Worm (Caenorhabditis elegans) whole organism, L3 larva: ENCODE data around the gene F13A2.5.

Experiments used
- R02D3.7 ChIP-seq: fragments of 150-350 bp; optimal IDR thresholded peaks from 2 replicates; lab custom pipeline; 2014; ENCODE audit warnings: missing biosample characterization, missing genetic modification characterization
- aly-2 ChIP-seq: fragments of 150-350 bp; optimal IDR thresholded peaks from 2 replicates; lab custom pipeline; 2014; ENCODE audit warnings: missing biosample characterization, missing genetic modification characterization
- ama-1 ChIP-seq: fragments of 150-350 bp; optimal IDR thresholded peaks from 2 replicates; lab custom pipeline; 2018
- ceh-16 ChIP-seq: sonication (generic microtip); optimal IDR thresholded peaks from 2 replicates; lab custom pipeline; 2017; ENCODE audit warnings: missing biosample characterization, missing genetic modification characterization
- ceh-28 ChIP-seq: fragments of 150-350 bp; optimal IDR thresholded peaks from 2 replicates; lab custom pipeline; 2014; ENCODE audit warnings: missing biosample characterization, missing genetic modification reagents, missing genetic modification characterization
- ceh-9 ChIP-seq: sonication (generic microtip); optimal IDR thresholded peaks from 2 replicates; lab custom pipeline; 2018; ENCODE audit warnings: missing biosample characterization, missing genetic modification characterization
- daf-12 ChIP-seq: fragments of 150-350 bp; optimal IDR thresholded peaks from 2 replicates; lab custom pipeline; 2014; ENCODE audit warnings: missing biosample characterization, missing genetic modification reagents, missing genetic modification characterization
- egl-27 ChIP-seq: sonication (generic microtip); optimal IDR thresholded peaks from 4 replicates; lab custom pipeline; 2017; ENCODE audit warnings: missing biosample characterization, missing genetic modification reagents, missing genetic modification characterization
- egl-5 ChIP-seq: fragments of 150-350 bp; optimal IDR thresholded peaks from 2 replicates; lab custom pipeline; 2017; ENCODE audit warnings: missing biosample characterization, missing genetic modification reagents, missing genetic modification characterization, inconsistent platforms
- elt-1 ChIP-seq: fragments of 150-350 bp; optimal IDR thresholded peaks from 2 replicates; lab custom pipeline; 2014; ENCODE audit warnings: missing biosample characterization, missing genetic modification characterization
- elt-2 ChIP-seq: sonication (generic microtip); optimal IDR thresholded peaks from 2 replicates; lab custom pipeline; 2016; ENCODE audit warnings: missing genetic modification reagents, mild to moderate bottlenecking, missing genetic modification characterization, missing compliant biosample characterization
- hmg-11 ChIP-seq: sonication (generic microtip); optimal IDR thresholded peaks from 2 replicates; lab custom pipeline; 2016; ENCODE audit warnings: missing genetic modification characterization, missing compliant biosample characterization
- jun-1 ChIP-seq: fragments of 150-350 bp; optimal IDR thresholded peaks from 2 replicates; lab custom pipeline; 2014; ENCODE audit warnings: missing biosample characterization, missing genetic modification reagents, missing genetic modification characterization
- lin-15B ChIP-seq: fragments of 150-350 bp; optimal IDR thresholded peaks from 2 replicates; lab custom pipeline; 2014; ENCODE audit warnings: missing biosample characterization, missing genetic modification characterization
- mdl-1 ChIP-seq: fragments of 150-350 bp; optimal IDR thresholded peaks from 2 replicates; lab custom pipeline; 2014; ENCODE audit warnings: missing biosample characterization, missing genetic modification characterization
- nfya-1 ChIP-seq: sonication (generic microtip); optimal IDR thresholded peaks from 2 replicates; lab custom pipeline; 2017; ENCODE audit warnings: missing genetic modification characterization, mild to moderate bottlenecking, missing compliant biosample characterization, antibody characterized with exemption, moderate library complexity; ENCODE audit not compliant: insufficient read depth
- nhr-11 ChIP-seq: fragments of 150-350 bp; optimal IDR thresholded peaks from 2 replicates; lab custom pipeline; 2014; ENCODE audit warnings: missing biosample characterization, missing genetic modification characterization
- nhr-12 ChIP-seq: fragments of 150-350 bp; optimal IDR thresholded peaks from 2 replicates; lab custom pipeline; 2014; ENCODE audit warnings: missing biosample characterization, missing genetic modification characterization
- nhr-25 ChIP-seq: sonication (generic microtip); optimal IDR thresholded peaks from 2 replicates; lab custom pipeline; 2017; ENCODE audit warnings: missing biosample characterization, missing genetic modification characterization
- nhr-43 ChIP-seq: sonication (generic microtip); optimal IDR thresholded peaks from 2 replicates; lab custom pipeline; 2016; ENCODE audit warnings: mild to moderate bottlenecking, missing genetic modification characterization, missing compliant biosample characterization; ENCODE audit not compliant: poor library complexity, severe bottlenecking
- nhr-76 ChIP-seq: fragments of 150-350 bp; sonication (generic microtip); optimal IDR thresholded peaks from 5 replicates; lab custom pipeline; 2014; ENCODE audit warnings: missing biosample characterization, missing genetic modification characterization
- pha-4 ChIP-seq: fragments of 150-350 bp; optimal IDR thresholded peaks from 2 replicates; lab custom pipeline; 2014; ENCODE audit warnings: missing biosample characterization, missing genetic modification reagents, missing genetic modification characterization
- pqm-1 ChIP-seq: fragments of 150-350 bp; optimal IDR thresholded peaks from 2 replicates; lab custom pipeline; 2017; ENCODE audit warnings: missing biosample characterization, missing genetic modification characterization, inconsistent platforms
- sea-2 ChIP-seq: fragments of 150-350 bp; sonication (generic microtip); optimal IDR thresholded peaks from 4 replicates; lab custom pipeline; 2014; ENCODE audit warnings: missing biosample characterization, missing genetic modification reagents, missing genetic modification characterization
- skn-1 ChIP-seq: fragments of 150-350 bp; optimal IDR thresholded peaks from 2 replicates; lab custom pipeline; 2014; ENCODE audit warnings: missing biosample characterization, missing genetic modification characterization
- snpc-4 ChIP-seq: fragments of 150-350 bp; optimal IDR thresholded peaks from 2 replicates; lab custom pipeline; 2014; ENCODE audit warnings: missing biosample characterization, missing genetic modification characterization
- unc-62 ChIP-seq: fragments of 150-350 bp; sonication (generic microtip); optimal IDR thresholded peaks from 4 replicates; lab custom pipeline; 2014; ENCODE audit warnings: missing biosample characterization, missing genetic modification reagents, missing genetic modification characterization
- ztf-11 ChIP-seq: fragments of 150-350 bp; optimal IDR thresholded peaks from 2 replicates; lab custom pipeline; 2014; ENCODE audit warnings: missing biosample characterization, missing genetic modification characterization
- ztf-4 ChIP-seq: fragments of 150-350 bp; optimal IDR thresholded peaks from 2 replicates; lab custom pipeline; 2014; ENCODE audit warnings: missing biosample characterization, missing genetic modification characterization

Gene F13A2.5

DNA sequence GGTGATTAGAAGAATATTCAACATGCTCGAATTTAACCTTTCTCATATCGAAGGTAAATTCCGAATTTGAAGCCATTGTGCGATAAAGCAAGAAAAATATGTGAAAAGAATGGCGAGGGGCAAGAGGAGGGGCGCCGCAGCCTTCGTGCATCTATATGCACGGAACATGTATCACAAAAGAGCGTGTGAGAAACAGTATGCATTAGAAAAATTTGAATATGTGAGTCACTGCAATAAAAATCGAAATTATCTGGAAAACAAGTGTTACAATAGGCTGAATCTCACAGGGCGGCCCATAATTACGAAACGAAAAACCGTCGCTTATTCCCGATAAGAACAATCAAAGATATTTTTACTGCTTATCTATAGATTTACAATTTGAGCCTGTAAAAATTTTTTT, at the start of gene F13A2.5:
Gene F13A2.5 (minus strand): TSS at position 101 of the 400 bp plus-strand sequence.
- TF ChIP-seq egl-27 (tag; lab: Kevin White, UChicago), result no peak
- no peak for TF ChIP-seq egl-5
- no peak for TF ChIP-seq daf-12 (tag; lab: Kevin White, UChicago)
- TF ChIP-seq mdl-1 (tag; lab: Kevin White, UChicago), result no peak
- TF ChIP-seq ztf-4, result no peak
- no peak for TF ChIP-seq aly-2 (tag; lab: Kevin White, UChicago)

DNA sequence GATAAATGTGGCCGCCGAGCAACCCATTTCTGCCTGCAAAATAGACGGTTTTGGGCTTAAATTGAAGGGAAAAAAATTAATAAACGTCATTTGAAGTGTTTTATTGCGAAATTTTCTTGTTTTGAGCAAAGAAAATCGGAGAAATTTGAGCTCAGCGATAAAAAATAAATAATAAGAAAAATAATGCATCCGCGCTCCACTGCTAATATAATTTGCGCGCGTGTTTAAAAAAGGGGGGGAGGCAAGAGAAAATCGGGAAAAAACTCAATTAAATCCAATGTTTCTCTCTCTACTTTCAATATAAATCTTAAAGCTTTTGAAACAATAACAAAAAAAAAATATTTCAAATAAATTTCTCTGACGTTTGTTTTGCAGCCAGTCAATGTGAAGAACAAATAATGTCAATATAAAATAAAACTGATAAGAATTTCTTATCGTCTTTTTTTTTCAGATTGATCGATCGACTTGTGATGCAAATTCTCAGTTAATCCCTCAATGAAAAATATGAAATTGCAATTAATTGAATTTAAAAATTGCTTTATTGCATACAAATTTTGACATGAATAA, 48.8 kb upstream of the F13A2.5 start, which contains the start of gene rft-2:
Gene rft-2 (minus strand): TSS at position 41 of the 567 bp plus-strand sequence.
- TF ChIP-seq ceh-9 (tag; lab: Kevin White, UChicago) (no peak), hmg-11 (tag; lab: Kevin White, UChicago) (peak; percentile 57), lin-15B (tag; lab: Kevin White, UChicago) (peak; percentile 62), R02D3.7 (tag; lab: Kevin White, UChicago) (peak; percentile 14), ceh-16 (tag; lab: Kevin White, UChicago) (no peak), nfya-1 (tag; lab: Kevin White, UChicago) (peak; percentile 59), jun-1 (tag; lab: Kevin White, UChicago) (peak; percentile 10), elt-2 (peak; percentile 65), pha-4 (tag; lab: Kevin White, UChicago) (peak; percentile 85), snpc-4 (peak; percentile 52)

DNA sequence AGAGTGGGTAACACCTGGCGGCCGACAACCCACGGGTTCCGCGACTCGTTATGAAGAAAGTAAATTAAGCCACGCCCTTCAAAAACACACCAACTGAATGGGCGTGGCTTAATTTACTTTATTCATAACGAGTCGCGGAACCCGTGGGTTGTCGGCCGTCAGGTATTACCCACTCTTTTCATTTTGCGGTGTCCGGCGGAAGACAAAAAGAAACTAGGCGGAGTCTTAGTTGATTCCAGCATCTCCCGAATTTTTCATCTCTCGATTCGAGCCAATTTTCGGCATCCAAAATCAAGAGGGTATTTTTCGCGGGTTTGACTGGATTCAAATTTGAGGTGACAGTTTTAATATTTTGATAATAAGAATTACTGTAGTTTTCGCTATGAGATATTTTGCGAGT, 45.9 kb upstream of the F13A2.5 start:
- TF ChIP-seq hmg-11 (tag; lab: Kevin White, UChicago) (no peak), nhr-12 (tag; lab: Kevin White, UChicago) (no peak), ztf-4 (no peak), nhr-11 (tag; lab: Kevin White, UChicago) (no peak), nhr-76 (tag; lab: Kevin White, UChicago) (no peak), ztf-11 (tag; lab: Kevin White, UChicago) (no peak), ceh-16 (tag; lab: Kevin White, UChicago) (no peak), lin-15B (tag; lab: Kevin White, UChicago) (no peak), ama-1 (no peak), nhr-43 (tag; lab: Kevin White, UChicago) (no peak), ceh-28 (tag; lab: Kevin White, UChicago) (no peak)

DNA sequence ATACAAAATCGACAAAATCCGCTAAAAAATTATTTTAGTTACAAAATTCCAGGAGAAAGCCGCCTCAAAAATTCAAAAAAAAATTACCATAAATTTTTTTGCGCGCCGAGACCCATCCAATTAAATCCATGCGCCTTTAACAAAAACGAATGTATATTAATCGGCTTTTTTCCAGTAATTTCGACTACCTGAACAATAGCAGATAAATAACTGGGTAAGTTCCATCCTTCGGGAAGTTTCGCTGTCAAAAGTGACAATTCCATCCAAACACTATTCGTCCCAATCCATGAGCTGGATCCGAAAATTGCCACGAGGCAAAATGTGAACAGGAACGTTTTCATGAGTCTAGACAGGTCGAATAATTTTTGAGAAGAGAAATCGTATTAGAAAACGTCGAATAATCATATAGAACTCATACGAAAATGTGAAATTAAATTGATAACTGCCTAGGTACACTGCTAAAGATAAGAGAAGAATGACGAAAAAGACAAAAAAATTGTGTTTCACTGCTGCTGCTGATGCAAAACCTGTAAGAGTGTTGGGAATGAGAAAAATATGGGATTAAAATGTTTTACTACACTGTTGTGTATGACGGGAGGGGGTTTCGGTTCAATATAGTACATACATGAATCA, 41.1 kb upstream of the F13A2.5 start, which contains the start of gene rft-1:
Gene rft-1 (minus strand): TSS at position 475 of the 633 bp plus-strand sequence.
- TF ChIP-seq mdl-1 (tag; lab: Kevin White, UChicago) (no peak), pqm-1 (peak; percentile 12), elt-2 (peak; percentile 50)
- TF ChIP-seq, all 47 proteins: peak for 2

DNA sequence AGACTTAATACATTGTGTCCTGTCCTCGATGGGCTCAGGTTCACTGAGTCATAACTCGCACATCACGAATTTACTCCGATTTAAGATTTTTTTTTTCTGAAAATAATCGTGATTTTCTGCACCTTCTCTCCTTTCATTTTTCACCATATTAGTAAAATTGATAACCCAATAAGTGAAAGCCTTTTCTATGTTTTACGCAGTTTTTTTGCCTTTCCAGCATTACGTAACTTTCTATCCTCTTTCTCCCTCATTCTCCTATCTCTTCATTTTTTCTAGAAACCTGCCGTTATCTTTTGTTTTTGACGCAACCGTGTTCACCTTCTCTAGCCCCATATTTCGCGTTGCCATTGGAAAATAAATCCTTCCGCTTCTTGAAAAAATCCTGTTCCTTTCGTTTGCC, 35.5 kb upstream of the F13A2.5 start:
- no peak for TF ChIP-seq skn-1 (tag; lab: Kevin White, UChicago)
- TF ChIP-seq nfya-1 (tag; lab: Kevin White, UChicago), result no peak
- TF ChIP-seq nhr-25, result peak; percentile 43
- no peak for TF ChIP-seq nhr-12 (tag; lab: Kevin White, UChicago)
- no peak for TF ChIP-seq ceh-16 (tag; lab: Kevin White, UChicago)
- no peak for TF ChIP-seq elt-1 (tag; lab: Kevin White, UChicago)

DNA sequence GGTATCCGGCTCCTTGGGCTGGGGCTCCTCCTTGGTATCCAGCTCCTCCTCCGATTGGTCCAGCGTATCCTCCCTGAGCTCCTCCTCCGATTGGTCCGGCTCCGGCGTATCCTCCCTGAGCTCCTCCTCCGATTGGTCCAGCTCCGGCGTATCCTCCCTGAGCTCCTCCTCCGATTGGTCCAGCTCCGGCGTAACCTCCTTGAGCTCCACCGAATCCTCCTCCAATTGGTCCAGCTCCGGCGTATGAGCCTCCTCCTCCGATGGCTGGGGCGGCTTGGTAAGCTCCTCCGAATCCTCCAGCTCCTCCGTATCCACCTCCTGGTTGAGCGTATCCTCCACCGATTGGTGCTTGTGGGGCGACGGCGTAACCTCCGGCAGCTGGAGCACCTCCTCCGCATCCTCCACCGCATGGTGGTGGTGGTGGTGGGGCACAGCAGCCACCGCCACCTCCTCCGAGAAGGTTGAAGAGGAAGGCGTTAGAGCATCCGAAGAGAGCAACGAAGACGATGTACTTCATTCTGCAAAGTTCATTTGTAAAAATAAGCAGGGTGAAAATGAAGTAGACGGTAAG, 33.7 kb upstream of the F13A2.5 start, which contains the start of gene Y47D7A.13:
Gene Y47D7A.13 (minus strand): TSS at position 517 of the 571 bp plus-strand sequence.
- TF ChIP-seq unc-62 (GFP tag; lab: Kevin White, UChicago), result no peak
- TF ChIP-seq lin-15B (tag; lab: Kevin White, UChicago), result no peak
- TF ChIP-seq sea-2 (GFP tag; lab: Kevin White, UChicago), result no peak
- peak; percentile 31 for TF ChIP-seq nhr-25
